Worm (Caenorhabditis elegans): ENCODE data around the gene trxr-2.

The trxr-2 gene

ce11 chrIII:8961993-8962392 lies 48.4 kb downstream of the trxr-2 start, which contains the start of gene grl-25:
grl-25 (plus strand) TSS chrIII:8962293.
- TF ChIP-seq pax-3 (tag; optimal IDR thresholded peaks at IDR 0.05) (no peak), sup-37 (GFP tag; optimal IDR thresholded peaks at IDR 0.05) (no peak), sptf-1 (tag; optimal IDR thresholded peaks at IDR 0.05) (no peak), ces-1 (GFP tag; optimal IDR thresholded peaks at IDR 0.05) (no peak), ceh-63 (GFP tag; optimal IDR thresholded peaks at IDR 0.05) (no peak), sox-4 (tag; optimal IDR thresholded peaks at IDR 0.05) (no peak), lin-15B (tag; optimal IDR thresholded peaks at IDR 0.05) (no peak), C04F5.9 (tag; optimal IDR thresholded peaks at IDR 0.05) (no peak), ceh-90 (tag; optimal IDR thresholded peaks at IDR 0.05) (no peak), mef-2 (tag; optimal IDR thresholded peaks at IDR 0.05) (no peak), ama-1 (optimal IDR thresholded peaks at IDR 0.05) (no peak), C34B4.2 (tag; optimal IDR thresholded peaks at IDR 0.05) (no peak)

- no peak for TF ChIP-seq C16A3.4 (tag; optimal IDR thresholded peaks at IDR 0.05)
- peak; percentile 68 for TF ChIP-seq ceh-8 (GFP tag; optimal IDR thresholded peaks at IDR 0.05)
Observed at ce11 chrIII:8962475-8962874, 48.9 kb downstream of the trxr-2 start.

ce11 chrIII:8964684-8965283 lies 51.2 kb downstream of the trxr-2 start:
- TF ChIP-seq efl-1 (optimal IDR thresholded peaks at IDR 0.05) = no peak
- TF ChIP-seq efl-1 (GFP tag; optimal IDR thresholded peaks at IDR 0.05 in 1 of 2) = peak in 1 of 2 experiments; percentile 38
- TF ChIP-seq nhr-19 (GFP tag; conservative IDR thresholded peaks at IDR 0.05) = no peak
- TF ChIP-seq nhr-237 (tag; optimal IDR thresholded peaks at IDR 0.05) = no peak
- TF ChIP-seq skn-1 (tag; optimal IDR thresholded peaks at IDR 0.05) = no peak
- TF ChIP-seq ceh-8 (GFP tag; optimal IDR thresholded peaks at IDR 0.05) = peak; percentile 45
- TF ChIP-seq rnt-1 (tag; optimal IDR thresholded peaks at IDR 0.05) = no peak
